Worm (Caenorhabditis elegans) whole organism, early embryonic: Measurements from ENCODE around the gene ncam-1.

ENCODE experiments used
- B0310.2 ChIP-seq: sonication (generic microtip); optimal IDR thresholded peaks from 2 replicates; lab custom pipeline; 2016; ENCODE audit warnings: mild to moderate bottlenecking, missing genetic modification characterization, missing compliant biosample characterization
- F13C5.2 ChIP-seq: sonication (generic microtip); optimal IDR thresholded peaks from 2 replicates; lab custom pipeline; 2017; ENCODE audit warnings: mild to moderate bottlenecking, missing genetic modification characterization, inconsistent platforms, missing compliant biosample characterization
- aly-1 ChIP-seq: sonication (generic microtip); optimal IDR thresholded peaks from 2 replicates; lab custom pipeline; 2016; ENCODE audit warnings: missing genetic modification characterization, missing compliant biosample characterization
- ama-1 ChIP-seq: fragments of 150-350 bp; optimal IDR thresholded peaks from 2 replicates; lab custom pipeline; 2014
- ceh-13 ChIP-seq: fragments of 200-800 bp; sonication (Bioruptor generic); optimal IDR thresholded peaks from 2 replicates; lab custom pipeline; 2018; ENCODE audit warnings: mild to moderate bottlenecking, missing genetic modification characterization, missing compliant biosample characterization
- ceh-36 ChIP-seq: sonication (generic microtip); optimal IDR thresholded peaks from 2 replicates; lab custom pipeline; 2016; ENCODE audit warnings: missing genetic modification characterization, inconsistent platforms, missing compliant biosample characterization
- ets-7 ChIP-seq: sonication (generic microtip); optimal IDR thresholded peaks from 2 replicates; lab custom pipeline; 2016; ENCODE audit warnings: missing genotype, missing genetic modification characterization, missing compliant biosample characterization
- flt-1 ChIP-seq: fragments of 200-800 bp; sonication (Bioruptor generic); IDR thresholded peaks from 2 replicates; pipeline ENCODE4 v1.3.6; 2022; ENCODE audit warnings: missing genetic modification characterization, missing compliant biosample characterization
- hmbx-1 ChIP-seq: sonication (generic microtip); optimal IDR thresholded peaks from 2 replicates; lab custom pipeline; 2016; ENCODE audit warnings: mild to moderate bottlenecking, missing genetic modification characterization, missing compliant biosample characterization
- hmg-4 ChIP-seq: fragments of 200-800 bp; sonication (Bioruptor generic); optimal IDR thresholded peaks from 2 replicates; lab custom pipeline; 2018; ENCODE audit warnings: mild to moderate bottlenecking, missing genetic modification characterization, missing compliant biosample characterization
- hnd-1 ChIP-seq: sonication (generic microtip); optimal IDR thresholded peaks from 2 replicates; lab custom pipeline; 2016; ENCODE audit warnings: missing genetic modification characterization, missing compliant biosample characterization
- pes-1 ChIP-seq: fragments of 200-800 bp; sonication (Bioruptor generic); IDR thresholded peaks from 2 replicates; pipeline ENCODE4 v1.3.6; 2022; ENCODE audit warnings: missing genetic modification reagents, missing genetic modification characterization, missing compliant biosample characterization
- scrt-1 ChIP-seq: fragments of 200-800 bp; sonication (Bioruptor generic); IDR thresholded peaks from 2 replicates; pipeline ENCODE4 v1.3.6; 2022; ENCODE audit warnings: missing genetic modification characterization, missing compliant biosample characterization
- sea-1 ChIP-seq: fragments of 200-800 bp; sonication (Bioruptor generic); conservative IDR thresholded peaks from 2 replicates; pipeline ENCODE4 v1.3.6; 2022; ENCODE audit warnings: missing genetic modification characterization, missing compliant biosample characterization
- tbx-11 ChIP-seq: fragments of 200-800 bp; sonication (Bioruptor generic); IDR thresholded peaks from 2 replicates; pipeline ENCODE4 v1.3.6; 2022; ENCODE audit warnings: missing genetic modification characterization, missing compliant biosample characterization
- tbx-37 ChIP-seq: fragments of 200-800 bp; sonication (Bioruptor generic); conservative IDR thresholded peaks from 2 replicates; pipeline ENCODE4 v1.3.6; 2022; ENCODE audit warnings: missing genetic modification reagents, missing genetic modification characterization, missing compliant biosample characterization
- tra-4 ChIP-seq: sonication (generic microtip); optimal IDR thresholded peaks from 2 replicates; lab custom pipeline; 2017; ENCODE audit warnings: missing genetic modification characterization, missing compliant biosample characterization

ncam-1 gene

DNA sequence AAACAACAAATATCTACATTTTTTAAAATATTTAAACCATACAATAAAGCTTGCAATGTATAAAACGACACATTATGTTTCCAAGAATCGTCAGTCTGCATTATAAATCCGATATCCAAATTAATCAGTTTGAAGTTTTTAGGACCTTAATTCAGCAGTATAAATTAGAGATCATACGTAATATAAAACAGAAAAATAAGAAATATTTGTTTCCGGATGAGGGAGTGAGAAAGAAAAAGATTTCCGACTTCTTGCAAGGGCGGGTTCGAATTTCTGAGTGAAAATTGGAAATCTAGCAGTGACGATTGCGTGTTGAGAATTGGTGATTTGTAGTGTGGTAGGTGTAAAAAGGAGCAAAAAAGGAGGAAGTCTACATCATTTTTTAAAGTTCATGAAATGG lies 43.9 kb downstream of the ncam-1 start, which contains the start of gene npr-19:
npr-19 (minus strand) TSS at position 101 of the 400 bp plus-strand sequence.
- TF ChIP-seq scrt-1 (GFP tag; lab: Robert Waterston, UW) (no peak), flt-1 (no peak), tbx-37 (GFP tag; lab: Robert Waterston, UW) (no peak), aly-1 (tag; lab: Kevin White, UChicago) (no peak)

DNA sequence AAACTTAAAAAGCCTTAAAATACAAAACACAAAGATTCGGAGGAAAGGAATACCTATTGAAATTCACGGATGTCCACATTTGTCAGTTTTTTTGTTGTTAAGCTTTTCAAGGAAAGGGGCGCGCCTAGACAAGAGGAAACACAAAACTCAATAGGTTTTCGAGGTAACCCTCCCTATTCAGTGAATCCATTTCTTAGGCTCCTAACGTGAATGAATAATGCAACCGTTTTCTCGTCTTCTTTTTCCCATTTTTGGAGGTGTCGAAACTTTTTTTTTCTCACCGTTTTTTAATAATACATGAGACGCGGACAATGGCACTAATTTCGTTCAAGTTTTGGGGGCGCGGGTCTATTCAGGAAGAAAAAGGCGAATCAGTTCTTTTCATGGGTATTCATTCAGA lies 45.3 kb downstream of the ncam-1 start:
- TF ChIP-seq scrt-1 (GFP tag; lab: Robert Waterston, UW) (no peak), tra-4 (tag; lab: Kevin White, UChicago) (no peak), hnd-1 (tag; lab: Kevin White, UChicago) (no peak), ama-1 (lab: Kevin White, UChicago) (no peak), B0310.2 (no peak), pes-1 (GFP tag; lab: Robert Waterston, UW) (no peak), F13C5.2 (tag; lab: Kevin White, UChicago) (no peak), sea-1 (GFP tag; lab: Robert Waterston, UW) (no peak), tbx-11 (GFP tag; lab: Robert Waterston, UW) (no peak), ets-7 (no peak), ceh-13 (no peak), hmbx-1 (tag; lab: Kevin White, UChicago) (no peak), tbx-37 (GFP tag; lab: Robert Waterston, UW) (no peak)

DNA sequence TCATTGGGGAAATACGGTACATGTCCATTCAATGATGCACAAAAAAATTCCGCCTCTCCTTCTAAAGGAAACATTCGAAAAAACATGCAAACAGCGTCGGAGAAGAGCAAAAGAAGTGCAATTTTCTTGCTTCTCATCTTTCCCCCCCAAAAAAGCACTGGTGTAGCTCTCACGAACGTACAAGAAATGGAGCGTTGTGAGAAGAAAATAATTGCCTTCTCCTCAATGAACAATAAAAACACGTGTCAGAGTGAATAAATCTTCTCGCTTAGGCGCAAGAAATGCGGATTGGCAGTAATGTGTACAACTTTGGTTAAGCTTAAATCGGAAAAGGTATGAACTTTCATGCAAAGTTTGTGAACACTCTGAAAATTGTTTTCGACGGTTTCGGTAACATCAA lies 56.6 kb downstream of the ncam-1 start:
- TF ChIP-seq B0310.2 = no peak
- no peak for TF ChIP-seq scrt-1 (GFP tag; lab: Robert Waterston, UW)
- TF ChIP-seq ceh-13 = no peak
- TF ChIP-seq tbx-37 (GFP tag; lab: Robert Waterston, UW) = no peak
- no peak for TF ChIP-seq ets-7
- TF ChIP-seq sea-1 (GFP tag; lab: Robert Waterston, UW) = no peak
- TF ChIP-seq flt-1 = no peak
- no peak for TF ChIP-seq aly-1 (tag; lab: Kevin White, UChicago)
- no peak for TF ChIP-seq hmbx-1 (tag; lab: Kevin White, UChicago)
- TF ChIP-seq F13C5.2 (tag; lab: Kevin White, UChicago) = no peak
- no peak for TF ChIP-seq hmg-4 (GFP tag; lab: Kevin White, UChicago)
- no peak for TF ChIP-seq hnd-1 (tag; lab: Kevin White, UChicago)
- no peak for TF ChIP-seq tra-4 (tag; lab: Kevin White, UChicago)
- TF ChIP-seq ama-1 (lab: Kevin White, UChicago) = no peak
- no peak for TF ChIP-seq pes-1 (GFP tag; lab: Robert Waterston, UW)
- no peak for TF ChIP-seq ceh-36
